Worm (Caenorhabditis elegans): ENCODE measurements around the gene praf-3.

praf-3 gene

ce11 chrIV:8366295-8366694 is 13.5 kb upstream of the praf-3 start, which contains the start of gene aagr-1:
Gene aagr-1, plus strand, starts transcription at chrIV:8366521.
- TF ChIP-seq nhr-43 (tag; optimal IDR thresholded peaks at IDR 0.05; ENCODE audit: poor library complexity, severe bottlenecking) = no peak
- no peak for TF ChIP-seq eor-1 (tag; optimal IDR thresholded peaks at IDR 0.05)
- no peak for TF ChIP-seq nhr-237 (tag; optimal IDR thresholded peaks at IDR 0.05)
- no peak for TF ChIP-seq nhr-76 (tag; optimal IDR thresholded peaks at IDR 0.05)
- peak; percentile 1 for TF ChIP-seq pha-4 (tag; optimal IDR thresholded peaks at IDR 0.05)
- no peak for TF ChIP-seq jun-1 (tag; optimal IDR thresholded peaks at IDR 0.05)
- no peak for TF ChIP-seq ama-1 (optimal IDR thresholded peaks at IDR 0.05)
- no peak for TF ChIP-seq nhr-28 (tag; optimal IDR thresholded peaks at IDR 0.05)
- TF ChIP-seq elt-3 (tag; optimal IDR thresholded peaks at IDR 0.05) = no peak
- no peak for TF ChIP-seq egl-5 (tag; optimal IDR thresholded peaks at IDR 0.05)
- no peak for TF ChIP-seq fkh-10 (GFP tag; optimal IDR thresholded peaks at IDR 0.05)
- TF ChIP-seq pqm-1 (tag; optimal IDR thresholded peaks at IDR 0.05) = peak; percentile 75
- TF ChIP-seq nhr-11 (tag; optimal IDR thresholded peaks at IDR 0.05) = no peak
- peak; percentile 82 for TF ChIP-seq elt-2 (tag; optimal IDR thresholded peaks at IDR 0.05)
- TF ChIP-seq unc-62 (GFP tag; optimal IDR thresholded peaks at IDR 0.05) = no peak
- TF ChIP-seq lin-15B (tag; optimal IDR thresholded peaks at IDR 0.05) = no peak
- TF ChIP-seq ceh-9 (tag; optimal IDR thresholded peaks at IDR 0.05) = no peak
- no peak for TF ChIP-seq nhr-23 (tag; optimal IDR thresholded peaks at IDR 0.05)
- no peak for TF ChIP-seq tbx-2 (tag; optimal IDR thresholded peaks at IDR 0.05)
- TF ChIP-seq ztf-11 (tag; optimal IDR thresholded peaks at IDR 0.05) = no peak

ce11 chrIV:8367887-8368286 is 11.9 kb upstream of the praf-3 start:
- TF ChIP-seq fkh-2 (tag; optimal IDR thresholded peaks at IDR 0.05) = no peak
- no peak for TF ChIP-seq elt-3 (tag; optimal IDR thresholded peaks at IDR 0.05)
- TF ChIP-seq ceh-28 (tag; optimal IDR thresholded peaks at IDR 0.05) = no peak
- TF ChIP-seq mdl-1 (tag; optimal IDR thresholded peaks at IDR 0.05) = no peak
- TF ChIP-seq nhr-23 (tag; optimal IDR thresholded peaks at IDR 0.05) = no peak
- no peak for TF ChIP-seq jun-1 (tag; optimal IDR thresholded peaks at IDR 0.05)
- TF ChIP-seq nhr-25 (tag; optimal IDR thresholded peaks at IDR 0.05) = no peak
- TF ChIP-seq zag-1 (tag; optimal IDR thresholded peaks at IDR 0.05) = no peak

ce11 chrIV:8369135-8369534 is 10.6 kb upstream of the praf-3 start, which contains the start of gene D2096.6:
Gene D2096.6, minus strand, starts transcription at chrIV:8369235.
- TF ChIP-seq ceh-28 (tag; optimal IDR thresholded peaks at IDR 0.05) (no peak), snpc-4 (tag; optimal IDR thresholded peaks at IDR 0.05) (no peak), nfya-1 (tag; optimal IDR thresholded peaks at IDR 0.05; ENCODE audit: insufficient read depth) (no peak), egl-27 (tag; optimal IDR thresholded peaks at IDR 0.05) (no peak), aly-2 (tag; optimal IDR thresholded peaks at IDR 0.05) (no peak), sea-2 (GFP tag; optimal IDR thresholded peaks at IDR 0.05) (no peak), nhr-12 (tag; optimal IDR thresholded peaks at IDR 0.05) (no peak), nhr-76 (tag; optimal IDR thresholded peaks at IDR 0.05) (no peak), nhr-28 (tag; optimal IDR thresholded peaks at IDR 0.05) (no peak), lin-15B (tag; optimal IDR thresholded peaks at IDR 0.05) (no peak), zag-1 (tag; optimal IDR thresholded peaks at IDR 0.05) (no peak), fos-1 (tag; optimal IDR thresholded peaks at IDR 0.05) (no peak), ceh-82 (tag; optimal IDR thresholded peaks at IDR 0.05) (no peak)

- TF ChIP-seq eor-1 (tag; optimal IDR thresholded peaks at IDR 0.05) (no peak), nhr-43 (tag; optimal IDR thresholded peaks at IDR 0.05; ENCODE audit: poor library complexity, severe bottlenecking) (peak; percentile 81), fkh-10 (GFP tag; optimal IDR thresholded peaks at IDR 0.05) (no peak), fkh-2 (tag; optimal IDR thresholded peaks at IDR 0.05) (no peak), lsy-12 (tag; optimal IDR thresholded peaks at IDR 0.05) (peak; percentile 79), ztf-4 (tag; optimal IDR thresholded peaks at IDR 0.05) (peak; percentile 30), nhr-23 (tag; optimal IDR thresholded peaks at IDR 0.05) (peak; percentile 56), elt-3 (tag; optimal IDR thresholded peaks at IDR 0.05) (no peak), elt-2 (tag; optimal IDR thresholded peaks at IDR 0.05) (peak; percentile 66), aly-2 (tag; optimal IDR thresholded peaks at IDR 0.05) (no peak), daf-12 (tag; optimal IDR thresholded peaks at IDR 0.05) (no peak), mdl-1 (tag; optimal IDR thresholded peaks at IDR 0.05) (no peak), lin-39 (tag; optimal IDR thresholded peaks at IDR 0.05) (peak; percentile 90), zag-1 (tag; optimal IDR thresholded peaks at IDR 0.05) (no peak), nhr-237 (tag; optimal IDR thresholded peaks at IDR 0.05) (no peak), jun-1 (tag; optimal IDR thresholded peaks at IDR 0.05) (peak; percentile 55), hmg-11 (tag; optimal IDR thresholded peaks at IDR 0.05) (no peak), ama-1 (optimal IDR thresholded peaks at IDR 0.05) (peak; percentile 84), ZK546.5 (tag; optimal IDR thresholded peaks at IDR 0.05) (no peak), pqm-1 (tag; optimal IDR thresholded peaks at IDR 0.05) (peak; percentile 72), nhr-28 (tag; optimal IDR thresholded peaks at IDR 0.05) (no peak), ztf-11 (tag; optimal IDR thresholded peaks at IDR 0.05) (no peak), pha-4 (tag; optimal IDR thresholded peaks at IDR 0.05) (peak; percentile 88), egl-27 (tag; optimal IDR thresholded peaks at IDR 0.05) (peak; percentile 7), unc-39 (tag; optimal IDR thresholded peaks at IDR 0.05) (no peak), nhr-67 (tag; optimal IDR thresholded peaks at IDR 0.05) (no peak), R02D3.7 (tag; optimal IDR thresholded peaks at IDR 0.05) (peak; percentile 79), fos-1 (tag; optimal IDR thresholded peaks at IDR 0.05) (no peak), sea-2 (GFP tag; optimal IDR thresholded peaks at IDR 0.05) (no peak), nfya-1 (tag; optimal IDR thresholded peaks at IDR 0.05; ENCODE audit: insufficient read depth) (peak; percentile 80), nhr-11 (tag; optimal IDR thresholded peaks at IDR 0.05) (no peak), ceh-82 (tag; optimal IDR thresholded peaks at IDR 0.05) (peak; percentile 18), unc-62 (GFP tag; optimal IDR thresholded peaks at IDR 0.05) (no peak), ceh-28 (tag; optimal IDR thresholded peaks at IDR 0.05) (no peak), elt-1 (tag; optimal IDR thresholded peaks at IDR 0.05) (no peak), nhr-25 (tag; optimal IDR thresholded peaks at IDR 0.05) (peak; percentile 59), nhr-12 (tag; optimal IDR thresholded peaks at IDR 0.05) (no peak)
These were observed 4.4 kb upstream of the praf-3 start for ce11 chrIV:8375381-8375780.
